Worm (Caenorhabditis elegans) whole organism, midembryonic: Measurements from ENCODE around the gene F39F10.3.

Experiments used
- T22C8.4 ChIP-seq: fragments of 200-800 bp; sonication (Bioruptor generic); IDR thresholded peaks from 2 replicates; pipeline ENCODE4 v1.3.6; 2022; ENCODE audit warnings: missing genetic modification characterization, missing compliant biosample characterization
- cog-1 ChIP-seq: sonication (generic microtip); optimal IDR thresholded peaks from 2 replicates; lab custom pipeline; 2016; ENCODE audit warnings: missing genetic modification characterization, missing compliant biosample characterization
- flt-1 ChIP-seq: fragments of 200-800 bp; sonication (Bioruptor generic); IDR thresholded peaks from 2 replicates; pipeline ENCODE4 v1.3.6; 2022; ENCODE audit warnings: missing genetic modification characterization, missing compliant biosample characterization
- klf-2 ChIP-seq: fragments of 200-800 bp; sonication (Bioruptor generic); conservative IDR thresholded peaks from 2 replicates; pipeline ENCODE4 v1.3.6; 2022; ENCODE audit warnings: missing genetic modification reagents, missing genetic modification characterization, missing compliant biosample characterization
- med-1 ChIP-seq: sonication (generic microtip); optimal IDR thresholded peaks from 2 replicates; lab custom pipeline; 2017; ENCODE audit warnings: missing genetic modification characterization, mild to moderate bottlenecking, missing compliant biosample characterization, antibody characterized with exemption, missing genetic modification reagents; ENCODE audit not compliant: insufficient read depth
- ref-1 ChIP-seq: fragments of 200-800 bp; sonication (Bioruptor generic); conservative IDR thresholded peaks from 2 replicates; pipeline ENCODE4 v1.3.6; 2022; ENCODE audit warnings: missing genetic modification reagents, missing genetic modification characterization, missing compliant biosample characterization
- tab-1 ChIP-seq: fragments of 200-800 bp; sonication (Bioruptor generic); IDR thresholded peaks from 2 replicates; pipeline ENCODE4 v1.3.6; 2022; ENCODE audit warnings: missing genetic modification characterization, missing compliant biosample characterization
- ztf-23 ChIP-seq: fragments of 200-800 bp; sonication (Bioruptor generic); IDR thresholded peaks from 2 replicates; pipeline ENCODE4 v1.3.6; 2022; ENCODE audit warnings: missing genetic modification reagents, missing genetic modification characterization, missing compliant biosample characterization
- ztf-29 ChIP-seq: fragments of 200-800 bp; sonication (Bioruptor generic); IDR thresholded peaks from 2 replicates; pipeline ENCODE4 v1.3.6; 2022; ENCODE audit warnings: missing genetic modification reagents, missing genetic modification characterization, missing compliant biosample characterization

Gene F39F10.3

DNA sequence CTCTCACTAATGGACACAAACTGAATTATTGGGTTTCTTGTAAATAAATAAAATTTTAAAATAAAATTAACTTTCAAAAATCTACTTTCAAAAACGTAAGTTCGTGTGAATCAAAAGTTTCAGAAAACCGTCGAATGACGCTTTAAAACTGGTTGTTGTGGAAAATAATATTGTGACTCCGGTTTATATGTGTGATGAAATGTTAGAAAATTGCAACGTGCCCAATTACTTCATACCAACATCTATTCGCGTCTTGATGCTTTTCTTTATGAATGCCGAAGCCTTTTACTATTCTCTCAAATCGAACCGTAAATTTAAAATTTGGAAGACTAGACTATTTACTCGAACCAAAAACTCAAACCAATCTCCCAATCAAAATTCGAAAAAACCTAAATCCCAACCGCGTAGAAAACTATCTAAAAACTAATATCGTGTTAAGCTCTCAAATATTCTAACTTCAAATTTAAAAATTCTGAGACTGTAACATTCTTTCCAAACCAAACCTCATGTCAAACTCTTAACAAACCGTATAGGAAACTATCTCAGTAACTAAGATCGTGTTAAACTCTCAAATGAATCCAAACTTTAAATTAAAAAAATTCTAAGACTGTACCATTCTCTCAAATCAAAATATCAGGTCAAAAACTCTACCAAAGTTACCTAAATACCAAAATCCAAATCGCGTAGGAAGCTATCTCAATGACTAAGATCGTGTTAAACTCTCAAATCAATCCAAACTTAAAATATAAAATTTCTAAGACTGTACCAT is 39.7 kb downstream of the F39F10.3 start:
- TF ChIP-seq flt-1 (GFP tag; lab: Robert Waterston, UW) = peak; percentile 67
- 0 out of 2 replicates have a peak, but pooled peaks have one; percentile 26 for TF ChIP-seq ref-1 (GFP tag; lab: Robert Waterston, UW)
- TF ChIP-seq T22C8.4 (GFP tag; lab: Robert Waterston, UW) = no peak
- TF ChIP-seq ztf-29 = no peak; the same call in 1 of the 2 replicates

DNA sequence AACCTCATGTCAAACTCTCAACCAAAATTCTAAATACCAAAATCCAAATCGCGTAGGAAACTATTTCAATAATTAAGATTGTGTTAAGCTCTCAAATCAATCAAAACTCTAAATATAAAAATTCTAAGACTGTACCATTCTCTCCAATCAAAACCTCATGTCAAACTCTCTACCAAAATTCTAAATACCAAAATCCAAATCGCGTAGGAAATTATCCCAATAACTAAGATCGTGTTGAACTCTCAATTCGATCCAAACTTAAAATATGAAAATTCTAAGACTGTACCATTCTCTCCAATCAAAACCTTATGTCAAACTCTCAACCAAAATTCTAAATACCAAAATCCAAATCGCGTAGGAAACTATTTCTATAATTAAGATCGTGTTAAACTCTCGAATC is 40.6 kb downstream of the F39F10.3 start:
- TF ChIP-seq ztf-23 (peak; percentile 73), klf-2 (GFP tag; lab: Robert Waterston, UW) (0 out of 2 replicates have a peak, but pooled peaks have one; percentile 58), flt-1 (GFP tag; lab: Robert Waterston, UW) (peak; percentile 75)

DNA sequence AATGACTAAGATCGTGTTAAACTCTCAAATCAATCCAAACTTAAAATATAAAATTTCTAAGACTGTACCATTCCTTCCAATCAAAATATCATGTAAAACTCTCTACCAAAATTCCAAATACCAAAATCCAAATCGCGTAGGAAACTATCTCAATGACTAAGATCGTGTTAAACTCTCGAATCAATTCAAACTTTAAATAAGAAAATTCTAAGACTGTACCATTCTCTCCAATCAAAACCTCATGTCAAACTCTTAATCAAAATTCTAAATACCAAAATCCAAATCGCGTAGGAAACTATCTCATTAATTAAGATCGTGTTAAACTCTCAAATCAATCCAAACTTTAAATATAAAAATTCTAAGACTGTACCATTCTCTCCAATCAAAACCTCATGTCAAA is 46.1 kb downstream of the F39F10.3 start:
- TF ChIP-seq T22C8.4 (GFP tag; lab: Robert Waterston, UW) (0 out of 2 replicates have a peak, but pooled peaks have one; percentile 21), ztf-29 (peak; percentile 45; the same call in 1 of the 2 replicates), flt-1 (GFP tag; lab: Robert Waterston, UW) (peak; percentile 68)

DNA sequence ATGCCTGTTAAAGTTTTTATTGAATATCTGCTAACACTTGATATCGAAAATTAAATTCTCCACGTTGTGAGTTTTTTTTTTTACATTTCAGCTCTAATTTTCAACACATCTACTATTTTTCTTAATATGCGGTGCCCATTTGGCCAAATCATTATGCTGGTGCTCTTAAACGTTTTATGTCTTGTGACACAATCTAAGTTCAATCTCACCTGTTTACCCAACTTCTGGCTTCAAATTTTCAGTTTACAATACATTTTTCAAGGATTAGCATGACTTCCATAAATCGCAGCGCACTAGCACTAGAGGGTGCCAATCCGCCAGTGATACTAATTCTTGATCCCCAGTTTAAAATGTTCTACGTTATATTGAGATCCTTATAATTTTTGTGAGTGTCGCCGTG is 50.5 kb downstream of the F39F10.3 start:
- TF ChIP-seq T22C8.4 (GFP tag; lab: Robert Waterston, UW) = no peak
- no peak for TF ChIP-seq ztf-29
- TF ChIP-seq flt-1 (GFP tag; lab: Robert Waterston, UW) = no peak
- TF ChIP-seq med-1 (GFP tag; lab: Kevin White, UChicago) = no peak
- no peak for TF ChIP-seq ref-1 (GFP tag; lab: Robert Waterston, UW)
- TF ChIP-seq ztf-23 = no peak
- no peak for TF ChIP-seq cog-1 (tag; lab: Kevin White, UChicago)
- TF ChIP-seq tab-1 = no peak
- TF ChIP-seq klf-2 (GFP tag; lab: Robert Waterston, UW) = no peak
